Worm (Caenorhabditis elegans) whole organism, early embryonic: ENCODE data around the gene srh-70.

Source experiments
- aly-1 ChIP-seq: sonication (generic microtip); optimal IDR thresholded peaks from 2 replicates; lab custom pipeline; 2016; ENCODE audit warnings: missing genetic modification characterization, missing compliant biosample characterization
- ama-1 ChIP-seq: fragments of 150-350 bp; optimal IDR thresholded peaks from 2 replicates; lab custom pipeline; 2014
- ceh-13 ChIP-seq: fragments of 200-800 bp; sonication (Bioruptor generic); optimal IDR thresholded peaks from 2 replicates; lab custom pipeline; 2018; ENCODE audit warnings: mild to moderate bottlenecking, missing genetic modification characterization, missing compliant biosample characterization
- hmbx-1 ChIP-seq: sonication (generic microtip); optimal IDR thresholded peaks from 2 replicates; lab custom pipeline; 2016; ENCODE audit warnings: mild to moderate bottlenecking, missing genetic modification characterization, missing compliant biosample characterization
- scrt-1 ChIP-seq: fragments of 200-800 bp; sonication (Bioruptor generic); IDR thresholded peaks from 2 replicates; pipeline ENCODE4 v1.3.6; 2022; ENCODE audit warnings: missing genetic modification characterization, missing compliant biosample characterization

DNA sequence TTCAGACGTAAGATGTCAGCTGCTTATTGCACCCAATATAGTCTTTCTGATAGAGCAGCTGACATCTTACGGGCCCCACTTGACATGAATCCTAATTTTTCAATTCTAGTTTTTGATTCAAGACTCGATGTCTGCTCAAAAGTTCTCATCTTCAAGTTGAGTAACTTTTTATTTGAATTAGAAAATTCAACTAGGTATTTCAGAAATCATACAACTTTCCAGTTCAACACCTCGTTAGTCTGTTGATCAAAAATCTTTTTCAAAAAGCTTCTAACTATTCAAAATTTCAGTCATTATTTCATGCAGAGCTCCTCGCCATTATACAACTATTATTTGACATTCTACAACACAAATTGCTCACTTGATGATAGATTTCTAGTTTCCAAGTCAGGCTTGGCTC lies 6.8 kb downstream of the srh-70 start, which contains the start of gene srh-73:
- TF ChIP-seq hmbx-1 (tag; lab: Kevin White, UChicago) (no peak), ama-1 (lab: Kevin White, UChicago) (no peak), scrt-1 (GFP tag; lab: Robert Waterston, UW) (no peak), aly-1 (tag; lab: Kevin White, UChicago) (no peak), ceh-13 (GFP tag; lab: Kevin White, UChicago) (no peak)
